Fruit fly (Drosophila melanogaster) whole organism, prepupa: ENCODE data around the gene Cyp4ae1.

ENCODE experiments used
- CG15336 ChIP-seq: fragments of 200-800 bp; sonication (Bioruptor generic); IDR thresholded peaks from 2 replicates; pipeline ENCODE4 v1.3.6; 2022; ENCODE audit warnings: missing biosample characterization, missing genetic modification characterization
- CG8119 ChIP-seq: fragments of 200-800 bp; sonication (Bioruptor generic); IDR thresholded peaks from 3 replicates; pipeline ENCODE4 v1.3.6; 2022; ENCODE audit warnings: missing biosample characterization, missing genetic modification characterization
- Gug ChIP-seq: fragments of 200-800 bp; sonication (Bioruptor generic); IDR thresholded peaks from 2 replicates; pipeline ENCODE4 v1.3.6; 2022; ENCODE audit warnings: missing biosample characterization, missing genetic modification characterization
- Met ChIP-seq: fragments of 200-800 bp; sonication (Bioruptor generic); optimal IDR thresholded peaks from 3 replicates; lab custom pipeline; 2016; ENCODE audit warnings: missing biosample characterization, missing genetic modification characterization
- Sox102F ChIP-seq: fragments of 200-800 bp; sonication (Bioruptor generic); optimal IDR thresholded peaks from 2 replicates; lab custom pipeline; 2016; ENCODE audit warnings: missing biosample characterization, mild to moderate bottlenecking, missing genetic modification characterization
- esn ChIP-seq: fragments of 200-800 bp; sonication (Bioruptor generic); optimal IDR thresholded peaks from 2 replicates; lab custom pipeline; 2016; ENCODE audit warnings: missing biosample characterization, mild to moderate bottlenecking, missing genetic modification characterization, moderate library complexity

dm6 chrX:2219899-2220298, 41.1 kb downstream of the Cyp4ae1 start:
- no peak for TF ChIP-seq Gug (GFP tag; lab: Robert Waterston, UW)
- TF ChIP-seq CG15336: peak; percentile 57
- no peak for TF ChIP-seq Sox102F (GFP tag; lab: Kevin White, UChicago)
- TF ChIP-seq Met (GFP tag; lab: Kevin White, UChicago): no peak
- peak; percentile 15 for TF ChIP-seq esn (GFP tag; lab: Kevin White, UChicago)
- TF ChIP-seq CG8119: peak; percentile 45; the same call in 2 of the 3 replicates
